Fruit fly (Drosophila melanogaster) whole organism, embryonic: ENCODE data around the gene CG31467.

Experiments used
- CG11085 ChIP-seq: fragments of 200-800 bp; sonication (Bioruptor generic); IDR thresholded peaks from 2 replicates; pipeline ENCODE4 v1.3.6; 2022; ENCODE audit warnings: missing biosample characterization, missing genetic modification characterization
- CG11398 ChIP-seq: fragments of 200-800 bp; sonication (Bioruptor generic); optimal IDR thresholded peaks from 2 replicates; lab custom pipeline; 2016; ENCODE audit warnings: missing biosample characterization, missing genetic modification characterization
- CG18764 ChIP-seq: fragments of 200-800 bp; sonication (Bioruptor generic); optimal IDR thresholded peaks from 3 replicates; lab custom pipeline; 2016; ENCODE audit warnings: missing biosample characterization, missing genetic modification characterization
- CG3838 ChIP-seq: fragments of 200-800 bp; sonication (Bioruptor generic); optimal IDR thresholded peaks from 3 replicates; lab custom pipeline; 2016; ENCODE audit warnings: missing biosample characterization, missing genetic modification characterization
- CG4282 ChIP-seq: fragments of 200-800 bp; sonication (Bioruptor generic); optimal IDR thresholded peaks from 2 replicates; lab custom pipeline; 2016; ENCODE audit warnings: missing biosample characterization, missing genetic modification characterization
- CG7556 ChIP-seq: fragments of 200-800 bp; sonication (Bioruptor generic); optimal IDR thresholded peaks from 2 replicates; lab custom pipeline; 2017; ENCODE audit warnings: missing biosample characterization, mild to moderate bottlenecking, missing genetic modification characterization
- D ChIP-seq, 2 experiments: fragments of 200-800 bp in 1 of 2; fragments of >200 bp in 1 of 2; sonication (Bioruptor generic) in 1 of 2; optimal IDR thresholded peaks; 2 replicates in 1 of 2; 3 replicates in 1 of 2; lab custom pipeline; 2017; ENCODE audit warnings: mild to moderate bottlenecking in 1 of 2, missing biosample characterization in 1 of 2, missing genetic modification characterization in 1 of 2, missing genetic modification reagents in 1 of 2
- Dek ChIP-seq: fragments of 200-800 bp; sonication (Bioruptor generic); optimal IDR thresholded peaks from 3 replicates; lab custom pipeline; 2019; ENCODE audit warnings: missing biosample characterization, mild to moderate bottlenecking, missing genetic modification characterization, moderate library complexity
- Hr51 ChIP-seq, 2 experiments: fragments of 200-800 bp; sonication (Bioruptor generic); optimal IDR thresholded peaks; 2 replicates in 1 of 2; 3 replicates in 1 of 2; lab custom pipeline; 2016 to 2018; ENCODE audit warnings: missing biosample characterization in 2 of 2, missing genetic modification characterization in 2 of 2, mild to moderate bottlenecking in 1 of 2, moderate library complexity in 1 of 2
- cg ChIP-seq: fragments of 200-800 bp; sonication (Bioruptor generic); optimal IDR thresholded peaks from 3 replicates; lab custom pipeline; 2019; ENCODE audit warnings: missing biosample characterization, mild to moderate bottlenecking, missing genetic modification characterization, moderate library complexity
- ham ChIP-seq: fragments of 200-800 bp; sonication (Bioruptor generic); IDR thresholded peaks from 2 replicates; pipeline ENCODE4 v1.3.6; 2022; ENCODE audit warnings: missing biosample characterization, missing genetic modification characterization
- hb ChIP-seq: fragments of 200-800 bp; sonication (Bioruptor generic); IDR thresholded peaks from 3 replicates; pipeline ENCODE4 v1.3.6; 2022; ENCODE audit warnings: missing biosample characterization, missing genetic modification characterization; ENCODE audit not compliant: partially characterized antibody
- lola ChIP-seq, 3 experiments: fragments of >200 bp in 2 of 3; fragments of 200-800 bp in 1 of 3; sonication (Bioruptor generic) in 1 of 3; optimal IDR thresholded peaks; 2 replicates each; lab custom pipeline; 2017 to 2019; ENCODE audit warnings: missing biosample characterization in 3 of 3, missing genetic modification characterization in 3 of 3, mild to moderate bottlenecking in 1 of 3, moderate library complexity in 1 of 3
- pum ChIP-seq: fragments of 200-800 bp; sonication (Bioruptor generic); optimal IDR thresholded peaks from 2 replicates; lab custom pipeline; 2016; ENCODE audit warnings: missing biosample characterization, missing genetic modification characterization

DNA sequence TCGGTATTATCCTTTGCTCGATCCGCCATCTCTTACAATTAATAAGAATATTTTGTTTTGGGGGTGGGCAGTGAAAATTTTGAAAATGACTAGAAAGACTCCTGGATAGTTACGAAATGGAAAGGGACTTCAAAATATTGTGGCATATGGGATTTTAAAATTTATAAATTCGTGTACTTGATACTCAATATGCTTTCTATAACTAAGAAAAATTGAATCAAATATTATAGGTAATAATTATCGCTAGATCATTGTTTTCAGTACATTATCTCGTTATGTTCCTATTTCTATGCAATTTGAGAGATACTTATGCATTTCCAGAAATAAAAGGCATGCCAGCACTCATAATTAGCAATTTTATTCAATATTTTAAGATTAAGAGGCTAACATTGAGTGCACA is 48.9 kb upstream of the CG31467 start, which contains the start of gene CG14691:
- TF ChIP-seq CG11085 (GFP tag; lab: Robert Waterston, UW) (no peak), CG4282 (GFP tag; lab: Kevin White, UChicago) (no peak), hb (no peak), CG11398 (no peak), CG3838 (no peak), D (optimal IDR thresholded peaks at IDR 0.05; lab: Kevin White, UChicago) (no peak), D (GFP tag; optimal IDR thresholded peaks at IDR 0.05; lab: Kevin White, UChicago) (no peak), cg (GFP tag; lab: Kevin White, UChicago) (no peak), Hr51 (GFP tag; optimal IDR thresholded peaks at IDR 0.05; lab: Kevin White, UChicago) (no peak), pum (GFP tag; lab: Kevin White, UChicago) (no peak), Dek (tag; lab: Kevin White, UChicago) (no peak), CG7556 (no peak), lola (GFP tag; optimal IDR thresholded peaks at IDR 0.05; lab: Kevin White, UChicago) (no peak), ham (no peak), CG18764 (GFP tag; lab: Kevin White, UChicago) (no peak)
